Worm (Caenorhabditis elegans) whole organism, late embryonic: ENCODE measurements around the gene F47B8.4.

ENCODE experiments used
- C08G9.2 ChIP-seq: sonication (generic microtip); optimal IDR thresholded peaks from 2 replicates; lab custom pipeline; 2016; ENCODE audit warnings: mild to moderate bottlenecking, missing genetic modification characterization, moderate library complexity, missing compliant biosample characterization
- F13H6.1 ChIP-seq: sonication (generic microtip); optimal IDR thresholded peaks from 2 replicates; lab custom pipeline; 2016; ENCODE audit warnings: missing genetic modification characterization, missing compliant biosample characterization
- ahr-1 ChIP-seq: sonication (generic microtip); optimal IDR thresholded peaks from 2 replicates; lab custom pipeline; 2016; ENCODE audit warnings: missing genetic modification characterization, missing compliant biosample characterization
- ama-1 ChIP-seq: fragments of 150-350 bp; optimal IDR thresholded peaks from 2 replicates; lab custom pipeline; 2014
- ceh-14 ChIP-seq: sonication (generic microtip); optimal IDR thresholded peaks from 2 replicates; lab custom pipeline; 2016; ENCODE audit warnings: missing genotype, missing genetic modification characterization, missing compliant biosample characterization
- ceh-18 ChIP-seq: sonication (generic microtip); optimal IDR thresholded peaks from 2 replicates; lab custom pipeline; 2016; ENCODE audit warnings: missing genetic modification characterization, missing compliant biosample characterization
- ceh-19 ChIP-seq: fragments of 200-800 bp; sonication (Bioruptor generic); optimal IDR thresholded peaks from 2 replicates; lab custom pipeline; 2018; ENCODE audit warnings: mild to moderate bottlenecking, missing genetic modification characterization, missing compliant biosample characterization
- ceh-2 ChIP-seq: sonication (generic microtip); optimal IDR thresholded peaks from 2 replicates; lab custom pipeline; 2016; ENCODE audit warnings: missing genotype, missing genetic modification characterization, missing compliant biosample characterization
- ceh-22 ChIP-seq: sonication (generic microtip); optimal IDR thresholded peaks from 2 replicates; lab custom pipeline; 2017; ENCODE audit warnings: missing biosample characterization, missing genetic modification characterization
- ceh-30 ChIP-seq: fragments of 150-350 bp; optimal IDR thresholded peaks from 2 replicates; lab custom pipeline; 2014; ENCODE audit warnings: missing biosample characterization, missing genetic modification characterization
- ceh-31 ChIP-seq: sonication (generic microtip); optimal IDR thresholded peaks from 2 replicates; lab custom pipeline; 2016; ENCODE audit warnings: missing genetic modification characterization, missing compliant biosample characterization
- ceh-34 ChIP-seq: sonication (generic microtip); optimal IDR thresholded peaks from 2 replicates; lab custom pipeline; 2016; ENCODE audit warnings: mild to moderate bottlenecking, missing genetic modification characterization, missing compliant biosample characterization
- ceh-45 ChIP-seq: fragments of 200-800 bp; sonication (Bioruptor generic); IDR thresholded peaks from 2 replicates; pipeline ENCODE4 v1.3.6; 2022; ENCODE audit warnings: missing genetic modification reagents, missing genetic modification characterization, missing compliant biosample characterization
- che-1 ChIP-seq: sonication (generic microtip); optimal IDR thresholded peaks from 2 replicates; lab custom pipeline; 2016; ENCODE audit warnings: mild to moderate bottlenecking, missing genetic modification characterization, missing compliant biosample characterization
- elt-2 ChIP-seq: sonication (generic microtip); optimal IDR thresholded peaks from 2 replicates; lab custom pipeline; 2016; ENCODE audit warnings: missing genetic modification reagents, missing genetic modification characterization, missing compliant biosample characterization
- elt-4 ChIP-seq: sonication (generic microtip); optimal IDR thresholded peaks from 2 replicates; lab custom pipeline; 2016; ENCODE audit warnings: missing genetic modification characterization, missing compliant biosample characterization
- ets-4 ChIP-seq: sonication (generic microtip); optimal IDR thresholded peaks from 2 replicates; lab custom pipeline; 2016; ENCODE audit warnings: missing genetic modification characterization, missing compliant biosample characterization
- eyg-1 ChIP-seq: sonication (generic microtip); optimal IDR thresholded peaks from 2 replicates; lab custom pipeline; 2016; ENCODE audit warnings: missing genotype, missing genetic modification characterization, missing compliant biosample characterization
- fkh-10 ChIP-seq: fragments of 150-350 bp; optimal IDR thresholded peaks from 2 replicates; lab custom pipeline; 2014; ENCODE audit warnings: missing biosample characterization, missing genetic modification reagents, missing genetic modification characterization
- fkh-6 ChIP-seq: sonication (generic microtip); optimal IDR thresholded peaks from 2 replicates; lab custom pipeline; 2016; ENCODE audit warnings: missing genetic modification characterization, missing compliant biosample characterization
- hlh-13 ChIP-seq: fragments of 200-800 bp; sonication (Bioruptor generic); optimal IDR thresholded peaks from 2 replicates; lab custom pipeline; 2018; ENCODE audit warnings: mild to moderate bottlenecking, missing genetic modification characterization, missing compliant biosample characterization
- hlh-15 ChIP-seq: sonication (generic microtip); optimal IDR thresholded peaks from 2 replicates; lab custom pipeline; 2016; ENCODE audit warnings: missing genetic modification characterization, missing compliant biosample characterization
- hlh-6 ChIP-seq: sonication (generic microtip); optimal IDR thresholded peaks from 2 replicates; lab custom pipeline; 2016; ENCODE audit warnings: missing genotype, missing genetic modification characterization, missing compliant biosample characterization
- hlh-8 ChIP-seq: sonication (generic microtip); optimal IDR thresholded peaks from 2 replicates; lab custom pipeline; 2016; ENCODE audit warnings: missing genotype, missing genetic modification characterization, missing compliant biosample characterization
- lim-6 ChIP-seq: sonication (generic microtip); optimal IDR thresholded peaks from 2 replicates; lab custom pipeline; 2016; ENCODE audit warnings: missing genetic modification characterization, missing compliant biosample characterization
- lin-11 ChIP-seq: fragments of 200-800 bp; sonication (Bioruptor generic); optimal IDR thresholded peaks from 2 replicates; lab custom pipeline; 2018; ENCODE audit warnings: mild to moderate bottlenecking, missing genetic modification characterization, missing compliant biosample characterization
- madf-2 ChIP-seq: sonication (generic microtip); optimal IDR thresholded peaks from 2 replicates; lab custom pipeline; 2017; ENCODE audit warnings: missing genetic modification characterization, missing compliant biosample characterization
- nfya-1 ChIP-seq: sonication (generic microtip); optimal IDR thresholded peaks from 2 replicates; lab custom pipeline; 2017; ENCODE audit warnings: missing genetic modification characterization, mild to moderate bottlenecking, missing compliant biosample characterization, antibody characterized with exemption, moderate library complexity
- nhr-11 ChIP-seq: fragments of 150-350 bp; optimal IDR thresholded peaks from 2 replicates; lab custom pipeline; 2014; ENCODE audit warnings: missing biosample characterization, missing genetic modification characterization
- odd-2 ChIP-seq: sonication (generic microtip); optimal IDR thresholded peaks from 2 replicates; lab custom pipeline; 2017; ENCODE audit warnings: antibody characterized with exemption, mild to moderate bottlenecking, missing genetic modification characterization, missing compliant biosample characterization
- pat-9 ChIP-seq: fragments of 200-800 bp; sonication (Bioruptor generic); optimal IDR thresholded peaks from 2 replicates; lab custom pipeline; 2018; ENCODE audit warnings: mild to moderate bottlenecking, missing genetic modification characterization, moderate library complexity, missing compliant biosample characterization
- pax-1 ChIP-seq: fragments of 150-350 bp; optimal IDR thresholded peaks from 2 replicates; lab custom pipeline; 2014; ENCODE audit warnings: missing biosample characterization, missing genetic modification characterization
- pha-4 ChIP-seq: fragments of 150-350 bp; optimal IDR thresholded peaks from 2 replicates; lab custom pipeline; 2018; ENCODE audit warnings: missing biosample characterization, missing genetic modification reagents, missing genetic modification characterization
- pqm-1 ChIP-seq: sonication (generic microtip); optimal IDR thresholded peaks from 2 replicates; lab custom pipeline; 2016; ENCODE audit warnings: missing genetic modification characterization, missing compliant biosample characterization
- pros-1 ChIP-seq: fragments of 150-350 bp; optimal IDR thresholded peaks from 2 replicates; lab custom pipeline; 2014; ENCODE audit warnings: missing biosample characterization, missing genetic modification reagents, missing genetic modification characterization
- ref-2 ChIP-seq: sonication (generic microtip); optimal IDR thresholded peaks from 2 replicates; lab custom pipeline; 2016; ENCODE audit warnings: missing genetic modification characterization, missing compliant biosample characterization
- sdc-2 ChIP-seq: sonication (generic microtip); optimal IDR thresholded peaks from 2 replicates; lab custom pipeline; 2016; ENCODE audit warnings: missing genotype, missing genetic modification characterization, missing compliant biosample characterization
- sox-4 ChIP-seq: sonication (generic microtip); optimal IDR thresholded peaks from 2 replicates; lab custom pipeline; 2017; ENCODE audit warnings: mild to moderate bottlenecking, missing genetic modification characterization, inconsistent platforms, missing compliant biosample characterization
- syd-9 ChIP-seq: sonication (generic microtip); optimal IDR thresholded peaks from 2 replicates; lab custom pipeline; 2016; ENCODE audit warnings: mild to moderate bottlenecking, missing genetic modification characterization, moderate library complexity, missing compliant biosample characterization
- tbx-2 ChIP-seq: sonication (generic microtip); optimal IDR thresholded peaks from 2 replicates; lab custom pipeline; 2016; ENCODE audit warnings: missing genetic modification characterization, missing compliant biosample characterization
- unc-3 ChIP-seq, 2 experiments: fragments of 200-800 bp in 1 of 2; sonication (Bioruptor generic) in 1 of 2; sonication (generic microtip) in 1 of 2; conservative IDR thresholded peaks in 1 of 2; optimal IDR thresholded peaks in 1 of 2; 2 replicates each; pipeline versions ENCODE4 v1.3.6 to Lab custom; 2016 to 2022; ENCODE audit warnings: missing compliant biosample characterization in 2 of 2, missing genetic modification characterization in 2 of 2, missing genetic modification reagents in 1 of 2
- unc-42 ChIP-seq: sonication (generic microtip); optimal IDR thresholded peaks from 2 replicates; lab custom pipeline; 2016; ENCODE audit warnings: missing genotype, missing genetic modification characterization, missing compliant biosample characterization
- unc-55 ChIP-seq: sonication (generic microtip); optimal IDR thresholded peaks from 2 replicates; lab custom pipeline; 2017; ENCODE audit warnings: missing biosample characterization, missing genetic modification reagents, missing genetic modification characterization
- unc-86 ChIP-seq: sonication (generic microtip); optimal IDR thresholded peaks from 2 replicates; lab custom pipeline; 2016; ENCODE audit warnings: missing genetic modification characterization, missing compliant biosample characterization
- zip-5 ChIP-seq: sonication (generic microtip); optimal IDR thresholded peaks from 2 replicates; lab custom pipeline; 2016; ENCODE audit warnings: missing genetic modification characterization, missing compliant biosample characterization
- ztf-16 ChIP-seq: sonication (generic microtip); optimal IDR thresholded peaks from 2 replicates; lab custom pipeline; 2017; ENCODE audit warnings: missing genetic modification characterization, missing compliant biosample characterization

The F47B8.4 gene

DNA sequence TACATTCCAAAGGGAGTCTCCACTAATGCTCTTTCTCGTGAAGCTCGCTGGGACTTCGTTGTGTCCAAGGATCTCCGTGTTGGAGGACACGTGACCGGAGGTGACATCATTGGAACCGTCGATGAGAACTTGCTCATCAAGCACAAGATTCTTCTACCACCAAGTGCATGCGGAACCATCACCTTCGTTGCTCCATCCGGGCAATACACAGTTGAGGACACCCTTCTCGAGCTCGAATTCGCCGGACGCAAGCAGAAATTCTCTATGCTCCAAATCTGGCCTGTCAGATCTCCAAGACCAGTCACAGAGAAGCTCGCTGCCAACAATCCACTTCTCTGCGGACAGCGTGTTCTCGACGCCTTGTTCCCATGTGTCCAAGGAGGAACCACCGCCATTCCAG, 27.6 kb upstream of the F47B8.4 start:
- no peak for TF ChIP-seq unc-55 (GFP tag; lab: Kevin White, UChicago)
- TF ChIP-seq tbx-2 (tag; lab: Kevin White, UChicago) = no peak
- no peak for TF ChIP-seq sox-4 (tag; lab: Kevin White, UChicago)
- no peak for TF ChIP-seq ahr-1 (tag; lab: Kevin White, UChicago)
- TF ChIP-seq hlh-6 (tag; lab: Kevin White, UChicago) = no peak
- TF ChIP-seq hlh-8 (tag; lab: Kevin White, UChicago) = no peak
- TF ChIP-seq ets-4 (tag; lab: Kevin White, UChicago) = no peak
- TF ChIP-seq fkh-6 (tag; lab: Kevin White, UChicago) = no peak
- no peak for TF ChIP-seq unc-42
- no peak for TF ChIP-seq nfya-1 (tag; lab: Kevin White, UChicago)
- no peak for TF ChIP-seq ceh-18 (tag; lab: Kevin White, UChicago)

DNA sequence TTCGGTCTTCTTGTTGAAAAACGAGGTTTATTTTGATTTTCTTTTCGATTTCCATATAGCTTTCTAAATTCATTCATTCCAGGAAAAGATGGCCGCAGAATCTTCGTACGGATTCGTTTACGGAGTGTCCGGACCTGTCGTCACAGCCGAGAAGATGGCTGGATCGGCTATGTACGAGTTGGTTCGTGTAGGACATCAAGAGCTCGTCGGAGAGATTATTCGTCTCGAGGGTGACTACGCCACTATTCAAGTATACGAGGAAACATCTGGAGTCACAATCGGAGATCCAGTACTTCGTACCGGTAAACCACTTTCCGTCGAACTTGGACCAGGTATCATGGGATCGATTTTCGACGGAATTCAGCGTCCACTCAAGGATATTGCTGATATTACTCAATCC, 27.2 kb upstream of the F47B8.4 start, which contains the start of gene vha-13:
Gene vha-13, plus strand, starts transcription at position 81 of the 400 bp plus-strand sequence.
- no peak for TF ChIP-seq sox-4 (tag; lab: Kevin White, UChicago)
- TF ChIP-seq hlh-13 = no peak
- TF ChIP-seq ztf-16 (tag; lab: Kevin White, UChicago) = no peak
- TF ChIP-seq unc-86 (tag; lab: Kevin White, UChicago) = no peak
- TF ChIP-seq odd-2 (tag; lab: Kevin White, UChicago) = no peak
- no peak for TF ChIP-seq F13H6.1 (tag; lab: Kevin White, UChicago)
- TF ChIP-seq ceh-30 (tag; lab: Kevin White, UChicago) = no peak
- no peak for TF ChIP-seq elt-4
- TF ChIP-seq tbx-2 (tag; lab: Kevin White, UChicago) = no peak
- TF ChIP-seq ceh-19 = no peak
- no peak for TF ChIP-seq lin-11 (tag; lab: Kevin White, UChicago)
- no peak for TF ChIP-seq ceh-2 (tag; lab: Kevin White, UChicago)
- no peak for TF ChIP-seq madf-2 (tag; lab: Kevin White, UChicago)
- no peak for TF ChIP-seq unc-3 (GFP tag; conservative IDR thresholded peaks at IDR 0.05; lab: Robert Waterston, UW)
- TF ChIP-seq unc-3 (tag; optimal IDR thresholded peaks at IDR 0.05; lab: Kevin White, UChicago) = no peak
- TF ChIP-seq elt-2 (tag; lab: Kevin White, UChicago) = no peak

DNA sequence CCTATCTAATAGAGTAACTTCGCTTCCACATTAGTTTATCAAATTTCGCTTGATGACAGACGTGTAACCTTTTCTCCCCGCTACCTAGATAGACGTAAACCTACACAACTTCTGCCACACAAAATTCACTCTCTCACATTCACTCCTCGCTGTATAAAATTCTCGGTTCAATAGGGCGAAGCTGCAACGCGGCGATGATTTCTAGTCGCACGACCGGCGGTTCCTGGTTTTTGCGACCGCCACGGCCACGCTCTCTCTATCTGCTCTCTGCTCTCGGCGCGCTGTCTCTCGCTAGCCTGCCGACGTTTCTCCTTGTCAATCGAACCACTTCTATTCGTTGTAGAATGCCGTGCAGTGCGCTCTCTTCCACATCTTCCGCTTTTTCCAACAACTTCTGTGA, 26.5 kb upstream of the F47B8.4 start:
- TF ChIP-seq fkh-10 (GFP tag; lab: Kevin White, UChicago) = peak; percentile 14
- TF ChIP-seq ceh-31 = peak; percentile 78
- peak; percentile 72 for TF ChIP-seq unc-42
- TF ChIP-seq F13H6.1 (tag; lab: Kevin White, UChicago) = peak; percentile 3
- no peak for TF ChIP-seq elt-2 (tag; lab: Kevin White, UChicago)
- TF ChIP-seq unc-3 (GFP tag; conservative IDR thresholded peaks at IDR 0.05; lab: Robert Waterston, UW) = no peak
- TF ChIP-seq unc-3 (tag; optimal IDR thresholded peaks at IDR 0.05; lab: Kevin White, UChicago) = no peak
- TF ChIP-seq ama-1 (lab: Kevin White, UChicago) = no peak
- peak; percentile 24 for TF ChIP-seq syd-9 (tag; lab: Kevin White, UChicago)
- TF ChIP-seq pax-1 = no peak
- TF ChIP-seq ceh-45 (GFP tag; lab: Robert Waterston, UW) = no peak
- TF ChIP-seq ceh-34 = peak; percentile 43
- no peak for TF ChIP-seq eyg-1 (tag; lab: Kevin White, UChicago)
- TF ChIP-seq pat-9 = no peak
- TF ChIP-seq ceh-22 = no peak
- no peak for TF ChIP-seq hlh-15 (tag; lab: Kevin White, UChicago)
- peak; percentile 0 for TF ChIP-seq madf-2 (tag; lab: Kevin White, UChicago)
- peak; percentile 7 for TF ChIP-seq ceh-2 (tag; lab: Kevin White, UChicago)
- TF ChIP-seq ceh-14 (tag; lab: Kevin White, UChicago) = peak; percentile 55
- TF ChIP-seq ref-2 (tag; lab: Kevin White, UChicago) = peak; percentile 54
- TF ChIP-seq C08G9.2 (tag; lab: Kevin White, UChicago) = peak; percentile 64
- TF ChIP-seq pros-1 (tag; lab: Kevin White, UChicago) = peak; percentile 58
- TF ChIP-seq tbx-2 (tag; lab: Kevin White, UChicago) = peak; percentile 75
- TF ChIP-seq nhr-11 (tag; lab: Kevin White, UChicago) = no peak
- peak; percentile 11 for TF ChIP-seq hlh-8 (tag; lab: Kevin White, UChicago)
- TF ChIP-seq sdc-2 = peak; percentile 3
- no peak for TF ChIP-seq che-1
- TF ChIP-seq nfya-1 (tag; lab: Kevin White, UChicago) = peak; percentile 62
- TF ChIP-seq hlh-6 (tag; lab: Kevin White, UChicago) = peak; percentile 41
- TF ChIP-seq sox-4 (tag; lab: Kevin White, UChicago) = no peak
- peak; percentile 15 for TF ChIP-seq pqm-1
- TF ChIP-seq pha-4 (tag; lab: Kevin White, UChicago) = no peak
- TF ChIP-seq ets-4 (tag; lab: Kevin White, UChicago) = peak; percentile 38
- peak; percentile 53 for TF ChIP-seq fkh-6 (tag; lab: Kevin White, UChicago)
- TF ChIP-seq zip-5 (tag; lab: Kevin White, UChicago) = no peak
- TF ChIP-seq lim-6 (tag; lab: Kevin White, UChicago) = no peak
- peak; percentile 79 for TF ChIP-seq ceh-18 (tag; lab: Kevin White, UChicago)
- no peak for TF ChIP-seq ahr-1 (tag; lab: Kevin White, UChicago)
